Worm (Caenorhabditis elegans) whole organism, L2 larva: ENCODE data around the gene F14F7.4.

Experiments used
- C34F6.9 ChIP-seq: fragments of 150-350 bp; optimal IDR thresholded peaks from 2 replicates; lab custom pipeline; 2014; ENCODE audit warnings: missing biosample characterization, missing genetic modification characterization
- F13H6.1 ChIP-seq: sonication (generic microtip); optimal IDR thresholded peaks from 2 replicates; lab custom pipeline; 2016; ENCODE audit warnings: missing genetic modification characterization, missing compliant biosample characterization
- R02D3.7 ChIP-seq: fragments of 150-350 bp; optimal IDR thresholded peaks from 2 replicates; lab custom pipeline; 2014; ENCODE audit warnings: missing biosample characterization, missing genetic modification characterization
- Y55F3AM.14 ChIP-seq: fragments of 200-800 bp; sonication (Bioruptor generic); optimal IDR thresholded peaks from 2 replicates; lab custom pipeline; 2018; ENCODE audit warnings: mild to moderate bottlenecking, missing genetic modification characterization, missing compliant biosample characterization
- ZK546.5 ChIP-seq: sonication (generic microtip); optimal IDR thresholded peaks from 2 replicates; lab custom pipeline; 2017; ENCODE audit warnings: missing biosample characterization, missing genetic modification characterization
- alr-1 ChIP-seq: fragments of 150-350 bp; optimal IDR thresholded peaks from 2 replicates; lab custom pipeline; 2014; ENCODE audit warnings: missing biosample characterization, missing genetic modification characterization
- aly-2 ChIP-seq: fragments of 150-350 bp; optimal IDR thresholded peaks from 2 replicates; lab custom pipeline; 2014; ENCODE audit warnings: missing biosample characterization, missing genetic modification characterization
- ama-1 ChIP-seq: fragments of 150-350 bp; optimal IDR thresholded peaks from 2 replicates; lab custom pipeline; 2018; ENCODE audit warnings: inconsistent platforms
- blmp-1 ChIP-seq: sonication (generic microtip); optimal IDR thresholded peaks from 2 replicates; lab custom pipeline; 2017; ENCODE audit warnings: missing genetic modification characterization, mild to moderate bottlenecking, missing compliant biosample characterization, antibody characterized with exemption, moderate library complexity; ENCODE audit not compliant: insufficient read depth
- ceh-16 ChIP-seq: fragments of 150-350 bp; optimal IDR thresholded peaks from 2 replicates; lab custom pipeline; 2014; ENCODE audit warnings: missing biosample characterization, missing genetic modification characterization
- ceh-82 ChIP-seq: fragments of 150-350 bp; optimal IDR thresholded peaks from 2 replicates; lab custom pipeline; 2014; ENCODE audit warnings: missing biosample characterization, missing genetic modification characterization
- crh-2 ChIP-seq: sonication (generic microtip); optimal IDR thresholded peaks from 2 replicates; lab custom pipeline; 2017; ENCODE audit warnings: missing biosample characterization, missing genetic modification characterization
- dmd-4 ChIP-seq: sonication (generic microtip); optimal IDR thresholded peaks from 2 replicates; lab custom pipeline; 2017; ENCODE audit warnings: missing biosample characterization, missing genetic modification characterization
- egl-27 ChIP-seq: sonication (generic microtip); optimal IDR thresholded peaks from 3 replicates; lab custom pipeline; 2017; ENCODE audit warnings: missing biosample characterization, missing genetic modification reagents, missing genetic modification characterization
- elt-1 ChIP-seq: fragments of 150-350 bp; optimal IDR thresholded peaks from 2 replicates; lab custom pipeline; 2014; ENCODE audit warnings: missing biosample characterization, missing genetic modification characterization
- elt-3 ChIP-seq: sonication (generic microtip); optimal IDR thresholded peaks from 2 replicates; lab custom pipeline; 2017; ENCODE audit warnings: missing biosample characterization, missing genetic modification characterization
- fos-1 ChIP-seq: fragments of 150-350 bp; optimal IDR thresholded peaks from 2 replicates; lab custom pipeline; 2014; ENCODE audit warnings: missing biosample characterization, missing genetic modification characterization
- gmeb-1 ChIP-seq: fragments of 150-350 bp; optimal IDR thresholded peaks from 2 replicates; lab custom pipeline; 2014; ENCODE audit warnings: missing biosample characterization, missing genetic modification characterization
- lin-11 ChIP-seq: fragments of 150-350 bp; sonication (generic microtip); optimal IDR thresholded peaks from 2 replicates; lab custom pipeline; 2014; ENCODE audit warnings: missing biosample characterization, missing genetic modification characterization, inconsistent platforms, mixed read lengths
- lin-13 ChIP-seq: fragments of 150-350 bp; optimal IDR thresholded peaks from 2 replicates; lab custom pipeline; 2014; ENCODE audit warnings: missing biosample characterization, missing genetic modification reagents, missing genetic modification characterization
- lin-39 ChIP-seq: fragments of 150-350 bp; optimal IDR thresholded peaks from 2 replicates; lab custom pipeline; 2014; ENCODE audit warnings: missing biosample characterization, missing genetic modification reagents, missing genetic modification characterization
- lsy-2 ChIP-seq, 2 experiments: fragments of 150-350 bp in 1 of 2; sonication (generic microtip) in 1 of 2; optimal IDR thresholded peaks; 2 replicates each; lab custom pipeline; 2014 to 2017; ENCODE audit warnings: missing biosample characterization in 2 of 2, missing genetic modification characterization in 2 of 2
- mab-5 ChIP-seq: fragments of 150-350 bp; optimal IDR thresholded peaks from 2 replicates; lab custom pipeline; 2014; ENCODE audit warnings: missing biosample characterization, missing genetic modification characterization
- mbf-1 ChIP-seq: sonication (generic microtip); optimal IDR thresholded peaks from 2 replicates; lab custom pipeline; 2017; ENCODE audit warnings: missing biosample characterization, missing genetic modification characterization
- mdl-1 ChIP-seq, 2 experiments: fragments of 150-350 bp in 1 of 2; sonication (generic microtip) in 1 of 2; optimal IDR thresholded peaks; 2 replicates each; lab custom pipeline; 2017; ENCODE audit warnings: missing biosample characterization in 2 of 2, missing genetic modification characterization in 2 of 2
- nhr-10 ChIP-seq: sonication (generic microtip); optimal IDR thresholded peaks from 2 replicates; lab custom pipeline; 2017; ENCODE audit warnings: missing biosample characterization, missing genetic modification characterization
- nhr-11 ChIP-seq: fragments of 150-350 bp; optimal IDR thresholded peaks from 2 replicates; lab custom pipeline; 2014; ENCODE audit warnings: missing biosample characterization, missing genetic modification characterization
- nhr-12 ChIP-seq: fragments of 150-350 bp; optimal IDR thresholded peaks from 2 replicates; lab custom pipeline; 2014; ENCODE audit warnings: missing biosample characterization, missing genetic modification characterization
- nhr-129 ChIP-seq: fragments of 150-350 bp; optimal IDR thresholded peaks from 2 replicates; lab custom pipeline; 2014; ENCODE audit warnings: missing biosample characterization, missing genetic modification characterization
- nhr-21 ChIP-seq: fragments of 150-350 bp; optimal IDR thresholded peaks from 2 replicates; lab custom pipeline; 2014; ENCODE audit warnings: missing biosample characterization, missing genetic modification characterization
- nhr-23 ChIP-seq: fragments of 150-350 bp; optimal IDR thresholded peaks from 2 replicates; lab custom pipeline; 2014; ENCODE audit warnings: missing biosample characterization, missing genetic modification reagents, missing genetic modification characterization
- nhr-237 ChIP-seq: fragments of 150-350 bp; optimal IDR thresholded peaks from 2 replicates; lab custom pipeline; 2014; ENCODE audit warnings: missing biosample characterization, missing genetic modification characterization
- nhr-25 ChIP-seq: fragments of 150-350 bp; sonication (generic microtip); optimal IDR thresholded peaks from 3 replicates; lab custom pipeline; 2014; ENCODE audit warnings: missing biosample characterization, missing genetic modification characterization
- nhr-6 ChIP-seq: fragments of 150-350 bp; optimal IDR thresholded peaks from 2 replicates; lab custom pipeline; 2014; ENCODE audit warnings: missing biosample characterization, missing genetic modification characterization
- nhr-77 ChIP-seq: fragments of 150-350 bp; optimal IDR thresholded peaks from 2 replicates; lab custom pipeline; 2014; ENCODE audit warnings: missing biosample characterization, missing genetic modification characterization
- peb-1 ChIP-seq: fragments of 150-350 bp; optimal IDR thresholded peaks from 2 replicates; lab custom pipeline; 2014; ENCODE audit warnings: missing biosample characterization, missing genetic modification characterization
- sem-4 ChIP-seq: fragments of 150-350 bp; optimal IDR thresholded peaks from 2 replicates; lab custom pipeline; 2014; ENCODE audit warnings: missing biosample characterization, missing genetic modification reagents, missing genetic modification characterization
- skn-1 ChIP-seq: sonication (generic microtip); optimal IDR thresholded peaks from 2 replicates; lab custom pipeline; 2017; ENCODE audit warnings: missing biosample characterization, missing genetic modification characterization
- sma-3 ChIP-seq: sonication (generic microtip); optimal IDR thresholded peaks from 2 replicates; lab custom pipeline; 2016; ENCODE audit warnings: missing genetic modification reagents, missing genetic modification characterization, missing compliant biosample characterization
- sma-9 ChIP-seq, 2 experiments: fragments of 150-350 bp in 1 of 2; sonication (generic microtip) in 1 of 2; optimal IDR thresholded peaks; 2 replicates each; lab custom pipeline; 2014 to 2016; ENCODE audit warnings: missing genetic modification characterization in 2 of 2, mild to moderate bottlenecking in 1 of 2, missing biosample characterization in 1 of 2, missing compliant biosample characterization in 1 of 2, missing genetic modification reagents in 1 of 2, moderate library complexity in 1 of 2
- snpc-4 ChIP-seq: fragments of 150-350 bp; optimal IDR thresholded peaks from 2 replicates; lab custom pipeline; 2014; ENCODE audit warnings: missing biosample characterization, missing genetic modification characterization
- unc-39 ChIP-seq: fragments of 150-350 bp; optimal IDR thresholded peaks from 2 replicates; lab custom pipeline; 2014; ENCODE audit warnings: missing biosample characterization, missing genetic modification characterization
- unc-55 ChIP-seq: fragments of 150-350 bp; sonication (generic microtip); optimal IDR thresholded peaks from 3 replicates; lab custom pipeline; 2014; ENCODE audit warnings: missing biosample characterization, missing genetic modification reagents, missing genetic modification characterization
- unc-62 ChIP-seq: fragments of 150-350 bp; optimal IDR thresholded peaks from 2 replicates; lab custom pipeline; 2014; ENCODE audit warnings: missing biosample characterization, missing genetic modification reagents, missing genetic modification characterization
- zag-1 ChIP-seq: fragments of 150-350 bp; optimal IDR thresholded peaks from 2 replicates; lab custom pipeline; 2014; ENCODE audit warnings: missing biosample characterization, missing genetic modification characterization
- ztf-1 ChIP-seq: fragments of 200-800 bp; sonication (Bioruptor generic); conservative IDR thresholded peaks from 2 replicates; pipeline ENCODE4 v1.3.6; 2022; ENCODE audit warnings: missing genetic modification characterization, missing compliant biosample characterization
- ztf-11 ChIP-seq: sonication (generic microtip); optimal IDR thresholded peaks from 2 replicates; lab custom pipeline; 2017; ENCODE audit warnings: missing biosample characterization, missing genetic modification characterization
- ztf-4 ChIP-seq: fragments of 150-350 bp; optimal IDR thresholded peaks from 2 replicates; lab custom pipeline; 2014; ENCODE audit warnings: missing biosample characterization, missing genetic modification characterization

F14F7.4 gene

DNA sequence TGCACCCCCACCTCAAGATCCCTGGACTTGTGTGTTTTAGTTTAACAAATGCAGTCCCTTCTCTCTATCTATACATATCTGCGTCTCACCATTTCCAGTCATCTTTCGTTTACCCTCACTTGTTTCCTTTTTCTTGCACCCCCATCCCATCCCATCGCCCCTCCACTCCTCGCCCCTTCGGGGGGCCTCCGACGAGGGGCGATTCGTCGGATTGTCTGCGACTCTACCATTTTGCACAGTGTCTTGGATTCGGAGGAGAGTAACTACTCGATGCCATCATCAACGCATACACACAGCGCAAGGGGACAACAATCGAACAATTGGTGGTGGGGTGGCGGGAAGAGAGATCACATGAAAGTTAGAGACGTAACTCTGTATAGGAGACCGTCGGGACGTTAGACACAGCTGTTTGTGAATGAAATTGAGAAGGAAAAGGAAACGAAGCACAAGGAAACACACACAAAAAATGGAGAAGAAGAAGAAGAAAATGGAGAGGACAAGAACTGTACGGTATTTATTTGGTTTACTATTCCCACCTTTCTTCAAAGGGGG, 33.0 kb upstream of the F14F7.4 start (continued):
- no peak for TF ChIP-seq nhr-23 (tag; lab: Kevin White, UChicago)
- TF ChIP-seq nhr-237: peak; percentile 4
- TF ChIP-seq gmeb-1 (tag; lab: Kevin White, UChicago): peak; percentile 73
- TF ChIP-seq skn-1 (tag; lab: Kevin White, UChicago): no peak
- no peak for TF ChIP-seq nhr-77 (tag; lab: Kevin White, UChicago)
- peak; percentile 85 to 89 for TF ChIP-seq mdl-1 (tag; optimal IDR thresholded peaks at IDR 0.05; lab: Kevin White, UChicago)

DNA sequence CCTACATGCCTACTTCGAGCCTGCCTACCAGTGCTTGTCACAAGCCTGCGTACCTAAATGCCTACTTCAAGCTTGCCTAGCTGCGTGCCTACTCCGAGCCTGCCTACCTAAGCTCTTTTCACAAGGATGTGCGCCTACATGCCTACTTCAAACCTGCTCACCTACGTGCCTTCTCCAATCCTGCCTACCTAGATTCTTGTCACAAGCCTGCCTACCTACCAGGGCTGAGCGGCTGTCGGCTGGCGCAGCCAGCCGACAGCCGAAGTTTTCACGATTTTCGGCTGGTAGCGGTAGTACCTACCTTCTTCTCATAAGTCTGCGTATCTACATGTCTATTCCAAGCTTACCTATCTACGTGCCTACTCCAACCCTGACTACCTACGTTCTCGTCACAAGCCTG, 32.2 kb upstream of the F14F7.4 start:
- TF ChIP-seq elt-1 (tag; lab: Kevin White, UChicago): no peak
- no peak for TF ChIP-seq nhr-77 (tag; lab: Kevin White, UChicago)
- TF ChIP-seq ztf-1 (GFP tag; lab: Robert Waterston, UW): no peak
- TF ChIP-seq elt-3 (tag; lab: Kevin White, UChicago): no peak
- TF ChIP-seq snpc-4: no peak
- no peak for TF ChIP-seq sma-9 (GFP tag; optimal IDR thresholded peaks at IDR 0.05; lab: Kevin White, UChicago)
- no peak for TF ChIP-seq sma-9 (tag; optimal IDR thresholded peaks at IDR 0.05; lab: Kevin White, UChicago)

DNA sequence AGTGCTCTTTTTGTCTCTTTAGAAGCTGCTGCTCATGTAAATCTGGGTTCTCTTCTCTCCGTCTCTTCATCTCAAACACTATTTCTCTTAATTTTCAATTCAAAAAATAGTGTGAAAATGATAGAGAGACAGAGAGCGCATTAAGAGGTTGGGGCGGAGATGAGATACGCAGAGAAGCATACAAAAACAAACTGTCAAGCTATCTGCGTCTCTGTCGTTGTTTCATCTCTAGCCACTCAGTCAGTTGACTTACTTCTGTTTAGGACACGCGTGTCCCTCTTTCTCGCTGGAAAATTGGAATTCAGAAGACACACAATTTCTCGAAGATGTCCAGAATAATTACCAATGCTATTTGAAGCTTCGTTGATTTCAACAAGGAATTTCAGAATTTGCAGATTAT, 31.6 kb upstream of the F14F7.4 start:
- TF ChIP-seq dmd-4 (tag; lab: Kevin White, UChicago) (no peak), fos-1 (tag; lab: Kevin White, UChicago) (peak; percentile 87), nhr-25 (peak; percentile 97), C34F6.9 (tag; lab: Kevin White, UChicago) (peak; percentile 99), nhr-21 (tag; lab: Kevin White, UChicago) (peak; percentile 91), lin-11 (tag; lab: Kevin White, UChicago) (peak; percentile 68), aly-2 (no peak), ceh-82 (tag; lab: Kevin White, UChicago) (peak; percentile 35), nhr-129 (tag; lab: Kevin White, UChicago) (peak; percentile 97), nhr-10 (peak; percentile 57), blmp-1 (tag; lab: Kevin White, UChicago) (peak; percentile 64), nhr-23 (tag; lab: Kevin White, UChicago) (no peak), nhr-237 (peak; percentile 54), ztf-4 (peak; percentile 96), elt-3 (tag; lab: Kevin White, UChicago) (no peak), nhr-6 (tag; lab: Kevin White, UChicago) (peak; percentile 98), mbf-1 (tag; lab: Kevin White, UChicago) (no peak), peb-1 (tag; lab: Kevin White, UChicago) (no peak), R02D3.7 (peak; percentile 40), mab-5 (tag; lab: Kevin White, UChicago) (peak; percentile 95), ztf-11 (tag; lab: Kevin White, UChicago) (peak; percentile 3), unc-62 (peak; percentile 76), skn-1 (tag; lab: Kevin White, UChicago) (peak; percentile 13), crh-2 (tag; lab: Kevin White, UChicago) (peak; percentile 98), egl-27 (tag; lab: Kevin White, UChicago) (peak; percentile 96), lin-13 (GFP tag; lab: Kevin White, UChicago) (peak; percentile 92), elt-1 (tag; lab: Kevin White, UChicago) (no peak), snpc-4 (peak; percentile 81), gmeb-1 (tag; lab: Kevin White, UChicago) (peak; percentile 83), ztf-1 (GFP tag; lab: Robert Waterston, UW) (no peak), sma-9 (GFP tag; optimal IDR thresholded peaks at IDR 0.05; lab: Kevin White, UChicago) (peak; percentile 99), sma-9 (tag; optimal IDR thresholded peaks at IDR 0.05; lab: Kevin White, UChicago) (peak; percentile 57), mdl-1 (tag; optimal IDR thresholded peaks at IDR 0.05; lab: Kevin White, UChicago) (peak; percentile 80 to 88), alr-1 (tag; lab: Kevin White, UChicago) (peak; percentile 30), lin-39 (tag; lab: Kevin White, UChicago) (no peak), unc-39 (tag; lab: Kevin White, UChicago) (no peak), ZK546.5 (tag; lab: Kevin White, UChicago) (peak; percentile 47), sma-3 (peak; percentile 79), unc-55 (GFP tag; lab: Kevin White, UChicago) (peak; percentile 96), ceh-16 (tag; lab: Kevin White, UChicago) (peak; percentile 55), Y55F3AM.14 (GFP tag; lab: Kevin White, UChicago) (no peak), lsy-2 (tag; optimal IDR thresholded peaks at IDR 0.05; lab: Kevin White, UChicago) (peak; percentile 88 to 96), F13H6.1 (tag; lab: Kevin White, UChicago) (peak; percentile 96), nhr-12 (tag; lab: Kevin White, UChicago) (no peak), sem-4 (tag; lab: Kevin White, UChicago) (peak; percentile 99), ama-1 (peak; percentile 98), nhr-11 (tag; lab: Kevin White, UChicago) (no peak), nhr-77 (tag; lab: Kevin White, UChicago) (peak; percentile 19), zag-1 (tag; lab: Kevin White, UChicago) (peak; percentile 91)
